Fruit fly (Drosophila melanogaster): ENCODE data around the gene Cyp305a1.

Cyp305a1 gene

dm6 chr3L:19845047-19845906, 32.1 kb upstream of the Cyp305a1 start, which contains the start of gene Papss (continued):
- TF ChIP-seq HmgD (GFP tag; optimal IDR thresholded peaks at IDR 0.05) = no peak
- TF ChIP-seq knrl (GFP tag; IDR thresholded peaks at IDR 0.05; ENCODE audit: partially characterized antibody) = peak; percentile 82
- TF ChIP-seq CG2120 (GFP tag; optimal IDR thresholded peaks at IDR 0.05) = peak; percentile 23
- TF ChIP-seq CG18262 (tag; optimal IDR thresholded peaks at IDR 0.05) = no peak
- no peak for TF ChIP-seq NC2α (GFP tag; optimal IDR thresholded peaks at IDR 0.05)
- no peak for TF ChIP-seq exex (tag; optimal IDR thresholded peaks at IDR 0.05)
- TF ChIP-seq CG2712 (tag; optimal IDR thresholded peaks at IDR 0.05) = no peak
- TF ChIP-seq Mrtf (GFP tag; IDR thresholded peaks at IDR 0.05) = no peak
- TF ChIP-seq nmo (GFP tag; optimal IDR thresholded peaks at IDR 0.05) = peak; percentile 41
- TF ChIP-seq CG2129 (GFP tag; IDR thresholded peaks at IDR 0.05; ENCODE audit: partially characterized antibody) = peak; percentile 82
- TF ChIP-seq en (GFP tag; optimal IDR thresholded peaks at IDR 0.05) = no peak
- TF ChIP-seq Hmr (GFP tag; optimal IDR thresholded peaks at IDR 0.05) = peak; percentile 68
- peak; percentile 66 for TF ChIP-seq chm (GFP tag; IDR thresholded peaks at IDR 0.05)
- peak; percentile 14 for TF ChIP-seq CG33213 (GFP tag; optimal IDR thresholded peaks at IDR 0.05)
- TF ChIP-seq CG13894 (tag; optimal IDR thresholded peaks at IDR 0.05) = peak; percentile 26
- no peak for TF ChIP-seq slou (GFP tag; optimal IDR thresholded peaks at IDR 0.05)
- no peak for TF ChIP-seq CG1602 (GFP tag; optimal IDR thresholded peaks at IDR 0.05)
- TF ChIP-seq CG3407 (GFP tag; optimal IDR thresholded peaks at IDR 0.05) = no peak
- TF ChIP-seq CG17612 (GFP tag; IDR thresholded peaks at IDR 0.05) = no peak
- TF ChIP-seq GATAe (GFP tag; conservative IDR thresholded peaks at IDR 0.05) = no peak
- TF ChIP-seq CG10431 (GFP tag; optimal IDR thresholded peaks at IDR 0.05) = no peak
- TF ChIP-seq bowl (GFP tag; IDR thresholded peaks at IDR 0.05) = no peak
- TF ChIP-seq H2.0 (GFP tag; IDR thresholded peaks at IDR 0.05) = no peak
- no peak for TF ChIP-seq abd-A (tag; optimal IDR thresholded peaks at IDR 0.05)
- no peak for TF ChIP-seq Mes4 (GFP tag; optimal IDR thresholded peaks at IDR 0.05)
- no peak for TF ChIP-seq az2 (GFP tag; optimal IDR thresholded peaks at IDR 0.05)
- no peak; the same call in 1 of the 2 replicates for TF ChIP-seq sob (GFP tag; IDR thresholded peaks at IDR 0.05)
- no peak for TF ChIP-seq Adf1 (GFP tag; IDR thresholded peaks at IDR 0.05)
- TF ChIP-seq CG17328 (GFP tag; IDR thresholded peaks at IDR 0.05) = no peak
- 0 out of 2 replicates have a peak, but pooled peaks have one; percentile 25 for TF ChIP-seq Atf6 (GFP tag; IDR thresholded peaks at IDR 0.05)
- no peak for TF ChIP-seq CG18619 (GFP tag; optimal IDR thresholded peaks at IDR 0.05)
- TF ChIP-seq pfk (GFP tag; optimal IDR thresholded peaks at IDR 0.05) = peak; percentile 50
- TF ChIP-seq CG14710 (tag; optimal IDR thresholded peaks at IDR 0.05) = peak; percentile 28
- TF ChIP-seq lola (GFP tag; optimal IDR thresholded peaks at IDR 0.05) = peak in 1 of 3 experiments; percentile 26
- TF ChIP-seq CG13287 (GFP tag; IDR thresholded peaks at IDR 0.05; ENCODE audit: partially characterized antibody) = peak; percentile 94
- peak; percentile 3 for TF ChIP-seq CG6254 (GFP tag; optimal IDR thresholded peaks at IDR 0.05)
- no peak for TF ChIP-seq CG15269 (tag; optimal IDR thresholded peaks at IDR 0.05)
- TF ChIP-seq TFAM (GFP tag; optimal IDR thresholded peaks at IDR 0.05) = no peak
- peak; percentile 81 for TF ChIP-seq CG16813 (GFP tag; IDR thresholded peaks at IDR 0.05; ENCODE audit: partially characterized antibody)
- no peak for TF ChIP-seq CG15011 (GFP tag; optimal IDR thresholded peaks at IDR 0.05)
- peak; percentile 47 for TF ChIP-seq ash1 (GFP tag; optimal IDR thresholded peaks at IDR 0.05)
- peak; percentile 77 to 94 for TF ChIP-seq crp (GFP tag; optimal IDR thresholded peaks at IDR 0.05)
- TF ChIP-seq ttk (GFP tag; IDR thresholded peaks at IDR 0.05) = no peak
- peak; percentile 55 for TF ChIP-seq CG10267 (tag; optimal IDR thresholded peaks at IDR 0.05)
- peak; percentile 87 for TF ChIP-seq hbn (GFP tag; IDR thresholded peaks at IDR 0.05; ENCODE audit: partially characterized antibody)
- peak; percentile 41 for TF ChIP-seq CG4707 (GFP tag; optimal IDR thresholded peaks at IDR 0.05)
- TF ChIP-seq stwl (tag; optimal IDR thresholded peaks at IDR 0.05) = no peak
- peak; percentile 93 for TF ChIP-seq Doc3 (GFP tag; IDR thresholded peaks at IDR 0.05; ENCODE audit: partially characterized antibody)
